Fruit fly (Drosophila melanogaster) whole organism, embryonic: ENCODE data around the gene Bruce.

Experiments used
- CG10565 ChIP-seq: fragments of 200-800 bp; sonication (Bioruptor generic); optimal IDR thresholded peaks from 3 replicates; lab custom pipeline; 2016; ENCODE audit warnings: missing biosample characterization, mild to moderate bottlenecking, missing genetic modification characterization
- CG12391 ChIP-seq: fragments of 200-800 bp; sonication (Bioruptor generic); optimal IDR thresholded peaks from 3 replicates; lab custom pipeline; 2018; ENCODE audit warnings: missing biosample characterization, mild to moderate bottlenecking, missing genetic modification characterization, moderate library complexity
- CG12744 ChIP-seq: fragments of 200-800 bp; sonication (Bioruptor generic); optimal IDR thresholded peaks from 2 replicates; lab custom pipeline; 2016; ENCODE audit warnings: missing biosample characterization, missing genetic modification characterization
- CG14710 ChIP-seq: fragments of 200-800 bp; sonication (Bioruptor generic); optimal IDR thresholded peaks from 3 replicates; lab custom pipeline; 2019; ENCODE audit warnings: missing biosample characterization, mild to moderate bottlenecking, missing genetic modification characterization, moderate library complexity
- CG14965 ChIP-seq: fragments of 200-800 bp; sonication (Bioruptor generic); optimal IDR thresholded peaks from 2 replicates; lab custom pipeline; 2016; ENCODE audit warnings: missing biosample characterization, missing genetic modification characterization, borderline replicate concordance
- CG17328 ChIP-seq: fragments of 200-800 bp; sonication (Bioruptor generic); IDR thresholded peaks from 2 replicates; pipeline ENCODE4 v1.3.6; 2022; ENCODE audit warnings: missing biosample characterization, missing genetic modification characterization
- CG17385 ChIP-seq: fragments of 200-800 bp; sonication (Bioruptor generic); optimal IDR thresholded peaks from 3 replicates; lab custom pipeline; 2018; ENCODE audit warnings: missing biosample characterization, mild to moderate bottlenecking, missing genetic modification characterization
- CG18262 ChIP-seq: fragments of 200-800 bp; optimal IDR thresholded peaks from 3 replicates; lab custom pipeline; 2019; ENCODE audit warnings: missing biosample characterization, mild to moderate bottlenecking, missing genetic modification characterization, moderate library complexity
- CG2116 ChIP-seq: fragments of 200-800 bp; sonication (Bioruptor generic); optimal IDR thresholded peaks from 3 replicates; lab custom pipeline; 2018; ENCODE audit warnings: missing biosample characterization, mild to moderate bottlenecking, missing genetic modification characterization
- CG34224 ChIP-seq: fragments of 200-800 bp; sonication (Bioruptor generic); IDR thresholded peaks from 3 replicates; pipeline ENCODE4 v1.3.6; 2022; ENCODE audit warnings: missing biosample characterization, missing genetic modification characterization; ENCODE audit not compliant: partially characterized antibody
- CG3726 ChIP-seq: fragments of 200-800 bp; sonication (Bioruptor generic); IDR thresholded peaks from 3 replicates; pipeline ENCODE4, ENCODE4 v1.3.6; 2022; ENCODE audit warnings: missing biosample characterization, missing genetic modification characterization
- CG42726 ChIP-seq: fragments of 200-800 bp; sonication (Bioruptor generic); IDR thresholded peaks from 2 replicates; pipeline ENCODE4 v1.3.6; 2022; ENCODE audit warnings: missing biosample characterization, missing genetic modification characterization; ENCODE audit not compliant: partially characterized antibody
- CG5245 ChIP-seq: fragments of 200-800 bp; sonication (Bioruptor generic); optimal IDR thresholded peaks from 3 replicates; lab custom pipeline; 2016; ENCODE audit warnings: missing biosample characterization, missing genetic modification characterization
- CG6254 ChIP-seq: fragments of 200-800 bp; sonication (Bioruptor generic); optimal IDR thresholded peaks from 3 replicates; lab custom pipeline; 2017; ENCODE audit warnings: mild to moderate bottlenecking, missing biosample characterization, missing genetic modification reagents, missing genetic modification characterization
- CG6689 ChIP-seq: fragments of 200-800 bp; sonication (Bioruptor generic); IDR thresholded peaks from 2 replicates; pipeline ENCODE4 v1.3.6; 2022; ENCODE audit warnings: missing biosample characterization, missing genetic modification characterization
- CG7556 ChIP-seq: fragments of 200-800 bp; sonication (Bioruptor generic); optimal IDR thresholded peaks from 2 replicates; lab custom pipeline; 2017; ENCODE audit warnings: missing biosample characterization, mild to moderate bottlenecking, missing genetic modification characterization
- CG7963 ChIP-seq: fragments of 200-800 bp; sonication (Bioruptor generic); IDR thresholded peaks from 3 replicates; pipeline ENCODE4 v1.3.6; 2022; ENCODE audit warnings: missing biosample characterization, missing genetic modification characterization; ENCODE audit not compliant: partially characterized antibody
- CG8359 ChIP-seq: fragments of 200-800 bp; sonication (Bioruptor generic); optimal IDR thresholded peaks from 2 replicates; lab custom pipeline; 2017; ENCODE audit warnings: missing biosample characterization, mild to moderate bottlenecking, missing genetic modification characterization, borderline replicate concordance
- D ChIP-seq, 2 experiments: fragments of 200-800 bp in 1 of 2; fragments of >200 bp in 1 of 2; sonication (Bioruptor generic) in 1 of 2; optimal IDR thresholded peaks; 2 replicates in 1 of 2; 3 replicates in 1 of 2; lab custom pipeline; 2017; ENCODE audit warnings: mild to moderate bottlenecking in 1 of 2, missing biosample characterization in 1 of 2, missing genetic modification characterization in 1 of 2, missing genetic modification reagents in 1 of 2
- ERR ChIP-seq: fragments of 200-800 bp; sonication (Bioruptor generic); optimal IDR thresholded peaks from 2 replicates; lab custom pipeline; 2016; ENCODE audit warnings: missing biosample characterization, missing genetic modification characterization
- Fer1 ChIP-seq: fragments of 200-800 bp; sonication (Bioruptor generic); optimal IDR thresholded peaks from 2 replicates; lab custom pipeline; 2017; ENCODE audit warnings: missing biosample characterization, mild to moderate bottlenecking, missing genetic modification characterization
- Hmx ChIP-seq: fragments of 200-800 bp; sonication (Bioruptor generic); optimal IDR thresholded peaks from 2 replicates; lab custom pipeline; 2016; ENCODE audit warnings: missing biosample characterization, missing genetic modification characterization
- Lim3 ChIP-seq: fragments of 200-800 bp; sonication (Bioruptor generic); IDR thresholded peaks from 2 replicates; pipeline ENCODE4 v1.3.6; 2022; ENCODE audit warnings: missing biosample characterization, missing genetic modification characterization
- Neu2 ChIP-seq: fragments of 200-800 bp; sonication (Bioruptor generic); optimal IDR thresholded peaks from 3 replicates; lab custom pipeline; 2016; ENCODE audit warnings: missing biosample characterization, missing genetic modification characterization, borderline replicate concordance
- Ptx1 ChIP-seq: fragments of 200-800 bp; sonication (Bioruptor generic); IDR thresholded peaks from 2 replicates; pipeline ENCODE4 v1.3.6; 2022; ENCODE audit warnings: missing biosample characterization, missing genetic modification characterization
- Sin3A ChIP-seq: fragments of >200 bp; optimal IDR thresholded peaks from 2 replicates; lab custom pipeline; 2018
- Xrp1 ChIP-seq: fragments of 200-800 bp; sonication (Bioruptor generic); IDR thresholded peaks from 2 replicates; pipeline ENCODE4 v1.3.6; 2022; ENCODE audit warnings: missing biosample characterization, missing genetic modification characterization
- az2 ChIP-seq: fragments of 200-800 bp; sonication (Bioruptor generic); optimal IDR thresholded peaks from 3 replicates; lab custom pipeline; 2016; ENCODE audit warnings: missing biosample characterization, missing genetic modification characterization
- chif ChIP-seq, 2 experiments: fragments of 200-800 bp; sonication (Bioruptor generic); optimal IDR thresholded peaks; 3 replicates each; lab custom pipeline; 2016; ENCODE audit warnings: missing biosample characterization in 2 of 2, missing genetic modification characterization in 2 of 2
- chm ChIP-seq: fragments of 200-800 bp; sonication (Bioruptor generic); IDR thresholded peaks from 2 replicates; pipeline ENCODE4 v1.3.6; 2022; ENCODE audit warnings: missing biosample characterization, missing genetic modification characterization
- crc ChIP-seq: fragments of 200-800 bp; sonication (Bioruptor generic); optimal IDR thresholded peaks from 2 replicates; lab custom pipeline; 2016; ENCODE audit warnings: missing biosample characterization, missing genetic modification characterization
- dm ChIP-seq: fragments of 200-800 bp; sonication (Bioruptor generic); optimal IDR thresholded peaks from 3 replicates; lab custom pipeline; 2016; ENCODE audit warnings: missing biosample characterization, missing genetic modification characterization
- dmrt11E ChIP-seq: fragments of 200-800 bp; sonication (Bioruptor generic); optimal IDR thresholded peaks from 3 replicates; lab custom pipeline; 2018; ENCODE audit warnings: missing biosample characterization, mild to moderate bottlenecking, missing genetic modification characterization, moderate library complexity
- dysf ChIP-seq: fragments of 200-800 bp; sonication (Bioruptor generic); IDR thresholded peaks from 3 replicates; pipeline ENCODE4 v1.3.6; 2022; ENCODE audit warnings: missing biosample characterization, missing genetic modification characterization
- fd96Cb ChIP-seq: fragments of 200-800 bp; sonication (Bioruptor generic); optimal IDR thresholded peaks from 2 replicates; lab custom pipeline; 2018; ENCODE audit warnings: missing biosample characterization, mild to moderate bottlenecking, missing genetic modification characterization, moderate library complexity
- gro ChIP-seq: fragments of 200-800 bp; sonication (Bioruptor generic); optimal IDR thresholded peaks from 2 replicates; lab custom pipeline; 2016; ENCODE audit warnings: missing biosample characterization, missing genetic modification characterization
- hkb ChIP-seq, 2 experiments: fragments of 200-800 bp in 1 of 2; fragments of >200 bp in 1 of 2; sonication (Bioruptor generic) in 1 of 2; IDR thresholded peaks in 1 of 2; optimal IDR thresholded peaks in 1 of 2; 2 replicates each; pipeline versions ENCODE4 v1.3.6 to Lab custom; 2017 to 2022; ENCODE audit warnings: missing biosample characterization in 1 of 2, missing genetic modification characterization in 1 of 2
- nmo ChIP-seq: fragments of 200-800 bp; sonication (Bioruptor generic); optimal IDR thresholded peaks from 2 replicates; lab custom pipeline; 2018; ENCODE audit warnings: missing biosample characterization, mild to moderate bottlenecking, missing genetic modification characterization, moderate library complexity
- oc ChIP-seq: fragments of 200-800 bp; sonication (Bioruptor generic); optimal IDR thresholded peaks from 2 replicates; lab custom pipeline; 2018; ENCODE audit warnings: missing biosample characterization, mild to moderate bottlenecking, missing genetic modification characterization, moderate library complexity
- otp ChIP-seq: fragments of 200-800 bp; sonication (Bioruptor generic); IDR thresholded peaks from 3 replicates; pipeline ENCODE4, ENCODE4 v1.3.6; 2022; ENCODE audit warnings: missing biosample characterization, missing genetic modification characterization
- pros ChIP-seq: fragments of 200-800 bp; sonication (Bioruptor generic); optimal IDR thresholded peaks from 3 replicates; lab custom pipeline; 2019; ENCODE audit warnings: missing biosample characterization, mild to moderate bottlenecking, missing genetic modification characterization, moderate library complexity
- psq ChIP-seq: fragments of 200-800 bp; sonication (Bioruptor generic); optimal IDR thresholded peaks from 2 replicates; lab custom pipeline; 2017; ENCODE audit warnings: missing biosample characterization, missing genetic modification characterization
- tgo ChIP-seq: fragments of 200-800 bp; sonication (Bioruptor generic); IDR thresholded peaks from 3 replicates; pipeline ENCODE4 v1.3.6; 2022; ENCODE audit warnings: missing biosample characterization, missing genetic modification characterization
- tin ChIP-seq: fragments of 200-800 bp; sonication (Bioruptor generic); optimal IDR thresholded peaks from 3 replicates; lab custom pipeline; 2016; ENCODE audit warnings: missing biosample characterization, missing genetic modification characterization
- tio ChIP-seq: fragments of 200-800 bp; sonication (Bioruptor generic); optimal IDR thresholded peaks from 2 replicates; lab custom pipeline; 2017; ENCODE audit warnings: missing biosample characterization, missing genetic modification characterization, inconsistent platforms
- tx ChIP-seq: fragments of 200-800 bp; sonication (Bioruptor generic); optimal IDR thresholded peaks from 2 replicates; lab custom pipeline; 2016; ENCODE audit warnings: missing biosample characterization, missing genetic modification characterization
- vfl ChIP-seq: fragments of 200-800 bp; sonication (Bioruptor generic); optimal IDR thresholded peaks from 2 replicates; lab custom pipeline; 2016; ENCODE audit warnings: missing biosample characterization, missing genetic modification characterization
- vvl ChIP-seq: fragments of 200-800 bp; sonication (Bioruptor generic); IDR thresholded peaks from 2 replicates; pipeline ENCODE4 v1.3.6; 2022; ENCODE audit warnings: missing biosample characterization, missing genetic modification characterization
- zen2 ChIP-seq: fragments of 200-800 bp; sonication (Bioruptor generic); IDR thresholded peaks from 3 replicates; pipeline ENCODE4 v1.3.6; 2022; ENCODE audit warnings: missing biosample characterization, missing genetic modification characterization; ENCODE audit not compliant: partially characterized antibody

Bruce gene

DNA sequence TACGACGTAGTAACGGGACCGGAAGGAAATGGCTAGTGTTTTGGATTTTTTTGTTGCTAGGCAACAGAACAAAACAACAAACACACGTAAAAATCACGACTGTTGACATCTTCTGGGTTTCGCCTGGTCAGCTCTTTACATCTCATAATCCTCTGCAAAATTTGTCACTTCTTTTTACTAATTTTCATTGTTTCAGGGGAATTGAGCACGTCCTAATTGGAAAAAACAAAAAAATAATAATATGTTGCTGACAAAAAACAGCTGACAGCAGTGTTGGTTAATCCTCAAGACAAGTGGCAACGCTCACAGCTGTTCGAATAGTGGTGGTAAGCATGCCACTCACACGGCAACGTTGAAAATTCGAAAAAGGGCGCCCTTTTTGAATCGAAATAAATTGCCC lies 46.7 kb upstream of the Bruce start, which contains the start of gene Rfx (continued):
- TF ChIP-seq Fer1 (GFP tag; lab: Kevin White, UChicago) (peak; percentile 63), CG10565 (GFP tag; lab: Kevin White, UChicago) (no peak), ERR (GFP tag; lab: Kevin White, UChicago) (no peak), Hmx (GFP tag; lab: Kevin White, UChicago) (no peak), crc (GFP tag; lab: Kevin White, UChicago) (no peak), CG17385 (GFP tag; lab: Kevin White, UChicago) (peak; percentile 25), zen2 (GFP tag; lab: Robert Waterston, UW) (no peak), dysf (GFP tag; lab: Robert Waterston, UW) (no peak), CG8359 (no peak), tio (GFP tag; lab: Kevin White, UChicago) (no peak), Lim3 (no peak), psq (GFP tag; lab: Kevin White, UChicago) (no peak), gro (GFP tag; lab: Kevin White, UChicago) (peak; percentile 44), CG5245 (GFP tag; lab: Kevin White, UChicago) (no peak), CG3726 (GFP tag; lab: Robert Waterston, UW) (no peak), CG42726 (GFP tag; lab: Robert Waterston, UW) (no peak), chm (GFP tag; lab: Robert Waterston, UW) (no peak), CG7963 (GFP tag; lab: Robert Waterston, UW) (no peak)

DNA sequence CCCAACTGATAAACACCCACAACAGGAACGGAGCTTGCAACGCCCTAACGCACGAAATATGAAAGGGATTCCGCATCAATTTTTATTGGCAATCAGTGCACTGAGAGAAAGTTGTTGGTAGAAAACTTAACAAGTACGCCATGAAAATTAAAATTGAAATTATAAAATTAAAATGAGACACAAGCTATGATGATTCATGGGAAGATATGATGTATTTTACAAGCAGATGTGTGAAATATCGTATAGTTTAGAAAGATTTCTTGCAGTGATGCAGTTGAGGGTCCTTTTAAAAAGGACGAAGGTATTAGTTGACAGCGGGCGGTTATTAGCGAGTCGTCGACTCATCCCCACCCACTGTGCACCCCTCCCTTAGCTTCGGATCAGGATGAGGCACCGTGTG lies 39.3 kb upstream of the Bruce start:
- TF ChIP-seq az2 (GFP tag; lab: Kevin White, UChicago) (peak; percentile 28), vvl (0 out of 2 replicates have a peak, but pooled peaks have one; percentile 26), tx (GFP tag; lab: Kevin White, UChicago) (no peak), CG34224 (no peak), oc (tag; lab: Kevin White, UChicago) (peak; percentile 52), CG12744 (no peak), dmrt11E (tag; lab: Kevin White, UChicago) (peak; percentile 69), pros (peak; percentile 29), fd96Cb (tag; lab: Kevin White, UChicago) (peak; percentile 29), Ptx1 (GFP tag; lab: Robert Waterston, UW) (peak; percentile 20; the same call in 1 of the 2 replicates), CG6254 (GFP tag; lab: Kevin White, UChicago) (peak; percentile 40), Sin3A (no peak), CG17328 (GFP tag; lab: Robert Waterston, UW) (0 out of 2 replicates have a peak, but pooled peaks have one; percentile 22), chif (GFP tag; optimal IDR thresholded peaks at IDR 0.05; lab: Kevin White, UChicago) (peak in 1 of 2 experiments; percentile 19), CG14710 (tag; lab: Kevin White, UChicago) (peak; percentile 45), CG7556 (GFP tag; lab: Kevin White, UChicago) (peak; percentile 6), dm (GFP tag; lab: Kevin White, UChicago) (no peak), tin (GFP tag; lab: Kevin White, UChicago) (peak; percentile 42), tgo (GFP tag; lab: Robert Waterston, UW) (peak; percentile 25; the same call in 1 of the 3 replicates), vfl (GFP tag; lab: Kevin White, UChicago) (no peak), otp (GFP tag; lab: Robert Waterston, UW) (0 out of 3 replicates have a peak, but pooled peaks have one; percentile 15), CG2116 (no peak), hkb (optimal IDR thresholded peaks at IDR 0.05; lab: Kevin White, UChicago) (no peak), hkb (GFP tag; IDR thresholded peaks at IDR 0.05; lab: Robert Waterston, UW) (0 out of 2 replicates have a peak, but pooled peaks have one; percentile 22), D (optimal IDR thresholded peaks at IDR 0.05; lab: Kevin White, UChicago) (no peak), D (GFP tag; optimal IDR thresholded peaks at IDR 0.05; lab: Kevin White, UChicago) (peak; percentile 20), CG12391 (peak; percentile 35), CG6689 (peak; percentile 32; the same call in 1 of the 2 replicates), CG18262 (tag; lab: Kevin White, UChicago) (peak; percentile 61), nmo (GFP tag; lab: Kevin White, UChicago) (peak; percentile 43), CG14965 (GFP tag; lab: Kevin White, UChicago) (no peak), Xrp1 (peak; percentile 63), Neu2 (GFP tag; lab: Kevin White, UChicago) (no peak)
